Worm (Caenorhabditis elegans) whole organism, L1 larva: ENCODE results near the gene K09F5.6.

Experiments used
- C34B4.2 ChIP-seq: sonication (generic microtip); optimal IDR thresholded peaks from 2 replicates; lab custom pipeline; 2017; ENCODE audit warnings: mild to moderate bottlenecking, missing genetic modification characterization, missing compliant biosample characterization
- aha-1 ChIP-seq: fragments of 150-350 bp; optimal IDR thresholded peaks from 2 replicates; lab custom pipeline; 2014; ENCODE audit warnings: missing biosample characterization, missing genetic modification characterization
- aly-2 ChIP-seq: fragments of 150-350 bp; optimal IDR thresholded peaks from 2 replicates; lab custom pipeline; 2014; ENCODE audit warnings: missing biosample characterization, missing genetic modification characterization
- ceh-63 ChIP-seq: fragments of 200-800 bp; sonication (Bioruptor generic); optimal IDR thresholded peaks from 2 replicates; lab custom pipeline; 2018; ENCODE audit warnings: mild to moderate bottlenecking, missing genetic modification characterization, missing compliant biosample characterization
- ceh-82 ChIP-seq, 3 experiments: fragments of 150-350 bp in 1 of 3; sonication (generic microtip) in 2 of 3; optimal IDR thresholded peaks; 2 replicates each; lab custom pipeline; 2014 to 2017; ENCODE audit warnings: missing biosample characterization in 3 of 3, missing genetic modification characterization in 3 of 3
- ceh-90 ChIP-seq: sonication (generic microtip); optimal IDR thresholded peaks from 2 replicates; lab custom pipeline; 2016; ENCODE audit warnings: missing genetic modification characterization, missing compliant biosample characterization
- ces-1 ChIP-seq: fragments of 150-350 bp; optimal IDR thresholded peaks from 2 replicates; lab custom pipeline; 2014; ENCODE audit warnings: missing biosample characterization, missing genetic modification reagents, missing genetic modification characterization
- dsc-1 ChIP-seq: sonication (generic microtip); optimal IDR thresholded peaks from 2 replicates; lab custom pipeline; 2016; ENCODE audit warnings: mild to moderate bottlenecking, missing genetic modification characterization, missing compliant biosample characterization
- efl-1 ChIP-seq, 4 experiments: fragments of 150-350 bp; optimal IDR thresholded peaks in 3 of 4; peaks in 1 of 4; 1 replicate in 1 of 4; 2 replicates in 3 of 4; lab custom pipeline; 2014; ENCODE audit warnings: missing biosample characterization in 2 of 4, missing genetic modification characterization in 2 of 4, missing genetic modification reagents in 2 of 4
- egl-13 ChIP-seq: sonication (generic microtip); optimal IDR thresholded peaks from 2 replicates; lab custom pipeline; 2016; ENCODE audit warnings: missing genotype, missing genetic modification reagents, missing genetic modification characterization, missing compliant biosample characterization
- elt-2 ChIP-seq: sonication (generic microtip); optimal IDR thresholded peaks from 2 replicates; lab custom pipeline; 2016; ENCODE audit warnings: missing genetic modification characterization, mild to moderate bottlenecking, inconsistent platforms, missing compliant biosample characterization, missing genetic modification reagents
- ets-5 ChIP-seq: fragments of 200-800 bp; sonication (Bioruptor generic); IDR thresholded peaks from 2 replicates; pipeline ENCODE4 v1.3.6; 2022; ENCODE audit warnings: missing genetic modification characterization, missing compliant biosample characterization
- fkh-4 ChIP-seq: sonication (generic microtip); optimal IDR thresholded peaks from 2 replicates; lab custom pipeline; 2016; ENCODE audit warnings: missing compliant biosample characterization, missing genetic modification characterization, borderline replicate concordance
- fos-1 ChIP-seq: fragments of 150-350 bp; optimal IDR thresholded peaks from 2 replicates; lab custom pipeline; 2014; ENCODE audit warnings: missing biosample characterization, missing genetic modification characterization
- grh-1 ChIP-seq: fragments of 200-800 bp; sonication (Bioruptor generic); IDR thresholded peaks from 2 replicates; pipeline ENCODE4 v1.3.6; 2022; ENCODE audit warnings: missing genetic modification reagents, missing genetic modification characterization, missing compliant biosample characterization
- hlh-4 ChIP-seq: sonication (generic microtip); optimal IDR thresholded peaks from 2 replicates; lab custom pipeline; 2016; ENCODE audit warnings: mild to moderate bottlenecking, missing genetic modification characterization, missing compliant biosample characterization
- hpl-2 ChIP-seq: fragments of 150-350 bp; optimal IDR thresholded peaks from 2 replicates; lab custom pipeline; 2014; ENCODE audit warnings: missing biosample characterization, missing genetic modification reagents, missing genetic modification characterization
- irx-1 ChIP-seq: sonication (generic microtip); optimal IDR thresholded peaks from 2 replicates; lab custom pipeline; 2016; ENCODE audit warnings: missing genetic modification characterization, missing compliant biosample characterization
- lin-35 ChIP-seq, 2 experiments: fragments of 150-350 bp; optimal IDR thresholded peaks; 2 replicates each; lab custom pipeline; 2014; ENCODE audit warnings: missing biosample characterization in 2 of 2, missing genetic modification characterization in 2 of 2, missing genetic modification reagents in 2 of 2
- mdl-1 ChIP-seq, 2 experiments: fragments of 150-350 bp; optimal IDR thresholded peaks; 2 replicates each; lab custom pipeline; 2014 to 2017; ENCODE audit warnings: missing biosample characterization in 2 of 2, missing genetic modification characterization in 2 of 2, inconsistent platforms in 1 of 2
- mep-1 ChIP-seq: fragments of 150-350 bp; optimal IDR thresholded peaks from 2 replicates; lab custom pipeline; 2014; ENCODE audit warnings: missing biosample characterization, missing genetic modification characterization
- nhr-237 ChIP-seq: fragments of 150-350 bp; optimal IDR thresholded peaks from 2 replicates; lab custom pipeline; 2014; ENCODE audit warnings: missing biosample characterization, missing genetic modification characterization
- nhr-47 ChIP-seq: sonication (generic microtip); optimal IDR thresholded peaks from 2 replicates; lab custom pipeline; 2016; ENCODE audit warnings: mild to moderate bottlenecking, missing genetic modification characterization, moderate library complexity, missing compliant biosample characterization
- nhr-71 ChIP-seq: sonication (generic microtip); optimal IDR thresholded peaks from 2 replicates; lab custom pipeline; 2016; ENCODE audit warnings: mild to moderate bottlenecking, missing genetic modification characterization, moderate library complexity, missing compliant biosample characterization
- nhr-77 ChIP-seq: fragments of 150-350 bp; optimal IDR thresholded peaks from 2 replicates; lab custom pipeline; 2014; ENCODE audit warnings: missing biosample characterization, missing genetic modification characterization
- nhr-85 ChIP-seq: sonication (generic microtip); peaks from one replicate; lab custom pipeline; 2016; ENCODE audit warnings: missing genetic modification characterization, inconsistent platforms, missing compliant biosample characterization
- pqm-1 ChIP-seq: sonication (generic microtip); optimal IDR thresholded peaks from 3 replicates; lab custom pipeline; 2017; ENCODE audit warnings: missing biosample characterization, missing genetic modification characterization
- snpc-4 ChIP-seq: fragments of 150-350 bp; optimal IDR thresholded peaks from 2 replicates; lab custom pipeline; 2014; ENCODE audit warnings: missing biosample characterization, missing genetic modification characterization
- unc-86 ChIP-seq: sonication (generic microtip); optimal IDR thresholded peaks from 2 replicates; lab custom pipeline; 2016; ENCODE audit warnings: missing genetic modification characterization, missing compliant biosample characterization
- zip-4 ChIP-seq: fragments of 200-800 bp; sonication (Bioruptor generic); optimal IDR thresholded peaks from 2 replicates; lab custom pipeline; 2018; ENCODE audit warnings: mild to moderate bottlenecking, missing genetic modification characterization, moderate library complexity, missing compliant biosample characterization
- ztf-11 ChIP-seq, 2 experiments: sonication (generic microtip); optimal IDR thresholded peaks; 2 replicates each; lab custom pipeline; 2016 to 2017; ENCODE audit warnings: missing genetic modification characterization in 2 of 2, missing biosample characterization in 1 of 2, missing compliant biosample characterization in 1 of 2

K09F5.6 gene

ce11 chrX:7739353-7739752 lies 20.3 kb downstream of the K09F5.6 start, which contains the start of gene K09F5.1:
K09F5.1 (plus strand) TSS chrX:7739653.
- no peak for TF ChIP-seq zip-4 (GFP tag; lab: Kevin White, UChicago)
- TF ChIP-seq aly-2 (tag; lab: Kevin White, UChicago) = no peak
- TF ChIP-seq fkh-4 (tag; lab: Kevin White, UChicago) = no peak
- no peak for TF ChIP-seq hlh-4
- no peak for TF ChIP-seq C34B4.2 (tag; lab: Kevin White, UChicago)
- TF ChIP-seq nhr-47 (tag; lab: Kevin White, UChicago) = no peak
- no peak for TF ChIP-seq nhr-77 (tag; lab: Kevin White, UChicago)
- no peak for TF ChIP-seq dsc-1 (tag; lab: Kevin White, UChicago)
- TF ChIP-seq nhr-237 (tag; lab: Kevin White, UChicago) = no peak
- no peak for TF ChIP-seq pqm-1 (tag; lab: Kevin White, UChicago)
- TF ChIP-seq nhr-85 = no peak
- TF ChIP-seq lin-35 (GFP tag; optimal IDR thresholded peaks at IDR 0.05; lab: Kevin White, UChicago) = no peak

- TF ChIP-seq mep-1 (tag; lab: Kevin White, UChicago) = no peak
- no peak for TF ChIP-seq irx-1
- TF ChIP-seq ceh-90 (tag; lab: Kevin White, UChicago) = no peak
- TF ChIP-seq ztf-11 (tag; optimal IDR thresholded peaks at IDR 0.05; lab: Kevin White, UChicago) = no peak
- no peak for TF ChIP-seq nhr-47 (tag; lab: Kevin White, UChicago)
- no peak for TF ChIP-seq ceh-63 (GFP tag; lab: Kevin White, UChicago)
- no peak for TF ChIP-seq fos-1 (tag; lab: Kevin White, UChicago)
- no peak for TF ChIP-seq nhr-77 (tag; lab: Kevin White, UChicago)
- no peak for TF ChIP-seq ets-5 (GFP tag; lab: Robert Waterston, UW)
Measured at ce11 chrX:7743939-7744338, 24.9 kb downstream of the K09F5.6 start, which contains the start of gene ref-2. ref-2 (plus strand) TSS chrX:7744239.

- TF ChIP-seq hpl-2 (GFP tag; lab: Kevin White, UChicago) = no peak
- peak; percentile 65 for TF ChIP-seq nhr-85
Measured at ce11 chrX:7745386-7745785, 26.3 kb downstream of the K09F5.6 start.

ce11 chrX:7750084-7750483 lies 31.0 kb downstream of the K09F5.6 start:
- TF ChIP-seq efl-1 (optimal IDR thresholded peaks at IDR 0.05; lab: Kevin White, UChicago) = no peak
- peak in 1 of 2 experiments; percentile 63 for TF ChIP-seq efl-1 (GFP tag; optimal IDR thresholded peaks at IDR 0.05 in 1 of 2; lab: Kevin White, UChicago)
- TF ChIP-seq nhr-47 (tag; lab: Kevin White, UChicago) = no peak

ce11 chrX:7752770-7753169 lies 33.7 kb downstream of the K09F5.6 start, which contains the start of gene deg-1:
deg-1 (plus strand) TSS chrX:7753070.
- no peak for TF ChIP-seq dsc-1 (tag; lab: Kevin White, UChicago)
- TF ChIP-seq nhr-71 = no peak
- TF ChIP-seq elt-2 (tag; lab: Kevin White, UChicago) = no peak
- TF ChIP-seq ceh-82 (tag; optimal IDR thresholded peaks at IDR 0.05; lab: Kevin White, UChicago) = no peak
- no peak for TF ChIP-seq fkh-4 (tag; lab: Kevin White, UChicago)
- TF ChIP-seq nhr-85 = no peak
- TF ChIP-seq egl-13 (tag; lab: Kevin White, UChicago) = no peak
- no peak for TF ChIP-seq ets-5 (GFP tag; lab: Robert Waterston, UW)
- no peak for TF ChIP-seq ztf-11 (tag; optimal IDR thresholded peaks at IDR 0.05; lab: Kevin White, UChicago)
- no peak for TF ChIP-seq ces-1 (GFP tag; lab: Kevin White, UChicago)
- no peak for TF ChIP-seq grh-1
- no peak for TF ChIP-seq irx-1
- TF ChIP-seq unc-86 (tag; lab: Kevin White, UChicago) = no peak
- TF ChIP-seq snpc-4 (tag; lab: Kevin White, UChicago) = no peak
- no peak for TF ChIP-seq mdl-1 (tag; optimal IDR thresholded peaks at IDR 0.05; lab: Kevin White, UChicago)
- no peak for TF ChIP-seq hlh-4
- no peak for TF ChIP-seq aha-1
